Worm (Caenorhabditis elegans) whole organism, L2 larva: Measurements from ENCODE around the gene K01F9.2.

ENCODE experiments used
- ama-1 ChIP-seq: fragments of 150-350 bp; optimal IDR thresholded peaks from 2 replicates; lab custom pipeline; 2018; ENCODE audit warnings: inconsistent platforms
- fos-1 ChIP-seq: fragments of 150-350 bp; optimal IDR thresholded peaks from 2 replicates; lab custom pipeline; 2014; ENCODE audit warnings: missing biosample characterization, missing genetic modification characterization
- lin-11 ChIP-seq: fragments of 150-350 bp; sonication (generic microtip); optimal IDR thresholded peaks from 2 replicates; lab custom pipeline; 2014; ENCODE audit warnings: missing biosample characterization, missing genetic modification characterization, inconsistent platforms, mixed read lengths
- nhr-11 ChIP-seq: fragments of 150-350 bp; optimal IDR thresholded peaks from 2 replicates; lab custom pipeline; 2014; ENCODE audit warnings: missing biosample characterization, missing genetic modification characterization
- nhr-21 ChIP-seq: fragments of 150-350 bp; optimal IDR thresholded peaks from 2 replicates; lab custom pipeline; 2014; ENCODE audit warnings: missing biosample characterization, missing genetic modification characterization
- skn-1 ChIP-seq: sonication (generic microtip); optimal IDR thresholded peaks from 2 replicates; lab custom pipeline; 2017; ENCODE audit warnings: missing biosample characterization, missing genetic modification characterization
- snpc-4 ChIP-seq: fragments of 150-350 bp; optimal IDR thresholded peaks from 2 replicates; lab custom pipeline; 2014; ENCODE audit warnings: missing biosample characterization, missing genetic modification characterization
- unc-55 ChIP-seq: fragments of 150-350 bp; sonication (generic microtip); optimal IDR thresholded peaks from 3 replicates; lab custom pipeline; 2014; ENCODE audit warnings: missing biosample characterization, missing genetic modification reagents, missing genetic modification characterization
- unc-62 ChIP-seq: fragments of 150-350 bp; optimal IDR thresholded peaks from 2 replicates; lab custom pipeline; 2014; ENCODE audit warnings: missing biosample characterization, missing genetic modification reagents, missing genetic modification characterization
- ztf-11 ChIP-seq: sonication (generic microtip); optimal IDR thresholded peaks from 2 replicates; lab custom pipeline; 2017; ENCODE audit warnings: missing biosample characterization, missing genetic modification characterization
- ztf-4 ChIP-seq: fragments of 150-350 bp; optimal IDR thresholded peaks from 2 replicates; lab custom pipeline; 2014; ENCODE audit warnings: missing biosample characterization, missing genetic modification characterization

DNA sequence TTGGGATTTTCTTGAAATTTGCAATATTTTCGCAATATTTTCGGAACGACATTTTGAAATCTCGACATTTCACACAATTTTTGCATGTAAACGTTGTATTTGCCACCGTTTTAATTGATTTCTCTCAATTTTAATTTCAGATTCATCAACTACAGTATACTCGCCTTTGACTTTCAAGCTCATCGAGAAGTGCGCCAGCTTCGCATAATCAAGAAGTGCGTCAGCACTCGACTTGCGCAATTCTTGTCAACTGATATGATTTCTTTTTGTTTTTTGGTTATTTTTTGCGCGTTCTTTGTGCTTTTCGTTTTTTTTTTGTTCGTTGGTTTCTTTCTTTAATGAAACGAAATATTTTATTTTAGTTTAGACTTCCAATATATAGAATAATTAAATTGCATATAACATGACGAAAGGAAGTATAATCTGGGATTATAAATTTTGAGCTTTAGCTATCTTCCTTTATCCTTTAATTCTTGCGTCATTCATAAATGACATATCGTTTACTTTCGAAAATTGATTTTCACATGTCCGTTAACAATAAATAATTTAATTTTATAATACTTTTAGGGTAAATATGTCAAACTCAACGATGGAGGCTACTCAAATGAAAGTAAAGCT, 10.4 kb upstream of the K01F9.2 start, which contains the start of gene famh-136:
- TF ChIP-seq unc-62 (GFP tag; lab: Kevin White, UChicago) (no peak), ztf-11 (tag; lab: Kevin White, UChicago) (no peak), fos-1 (peak; percentile 87), skn-1 (peak; percentile 33), nhr-21 (tag; lab: Kevin White, UChicago) (peak; percentile 76), nhr-11 (tag; lab: Kevin White, UChicago) (no peak), snpc-4 (tag; lab: Kevin White, UChicago) (peak; percentile 19), ama-1 (lab: Kevin White, UChicago) (no peak), unc-55 (GFP tag; lab: Kevin White, UChicago) (peak; percentile 80), lin-11 (tag; lab: Kevin White, UChicago) (no peak), ztf-4 (tag; lab: Kevin White, UChicago) (peak; percentile 66)
